Fruit fly (Drosophila melanogaster): ENCODE results near the gene dco.

Gene dco

DNA sequence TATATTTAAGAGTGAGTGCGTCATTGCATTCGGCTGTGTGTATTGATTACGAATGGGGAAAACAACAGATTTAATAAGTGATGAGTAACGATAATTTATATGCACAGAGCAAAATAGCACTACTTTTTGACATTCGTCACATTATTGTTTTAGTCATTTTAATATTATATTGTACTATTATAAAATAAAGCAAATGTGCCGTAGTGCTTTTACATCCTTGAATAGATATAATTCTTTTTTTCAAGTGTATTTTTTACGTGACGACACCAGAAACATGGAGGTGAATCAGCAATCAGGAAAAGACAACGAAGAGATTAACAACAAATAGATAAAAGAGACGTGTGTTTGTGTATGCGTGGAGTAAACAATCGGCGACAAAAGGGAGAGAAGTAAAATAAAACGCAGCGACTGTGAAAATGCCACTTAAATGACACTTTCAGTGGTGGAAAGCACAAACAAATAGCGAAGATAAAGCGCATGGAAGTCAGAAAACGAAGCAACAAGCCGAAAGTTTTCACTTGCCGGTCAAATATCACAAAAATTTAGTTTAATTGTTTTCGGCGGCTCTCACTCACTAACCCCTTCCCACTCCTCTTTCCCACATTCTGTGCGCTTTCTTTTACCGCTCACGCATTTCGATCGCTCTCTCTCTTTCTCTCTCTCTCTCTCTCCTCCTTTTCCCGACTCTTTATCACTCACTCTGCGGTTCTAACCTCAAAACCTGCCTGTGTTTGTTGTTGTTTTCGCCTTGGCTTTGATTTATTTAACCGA, 1.8 kb downstream of the dco start (continued):
- peak; percentile 93 for TF ChIP-seq CG31441 (GFP tag; IDR thresholded peaks at IDR 0.05)
- peak; percentile 59 for TF ChIP-seq Hand (GFP tag; optimal IDR thresholded peaks at IDR 0.05)
- no peak for TF ChIP-seq sens-2 (GFP tag; IDR thresholded peaks at IDR 0.05)
- peak; percentile 40; the same call in 1 of the 2 replicates for TF ChIP-seq MBD-R2 (GFP tag; IDR thresholded peaks at IDR 0.05)
- TF ChIP-seq seq (GFP tag; IDR thresholded peaks at IDR 0.05), result peak; percentile 73
- peak; percentile 92 for TF ChIP-seq gem (tag; optimal IDR thresholded peaks at IDR 0.05)
- TF ChIP-seq Kr (GFP tag; optimal IDR thresholded peaks at IDR 0.05), result peak; percentile 74
- TF ChIP-seq pum (GFP tag; optimal IDR thresholded peaks at IDR 0.05), result no peak
- no peak for TF ChIP-seq ato (GFP tag; IDR thresholded peaks at IDR 0.05; ENCODE audit: partially characterized antibody)
- peak; percentile 77 for TF ChIP-seq CG5245 (GFP tag; optimal IDR thresholded peaks at IDR 0.05)
- no peak for TF ChIP-seq vnd (GFP tag; IDR thresholded peaks at IDR 0.05; ENCODE audit: partially characterized antibody)
- TF ChIP-seq tna (GFP tag; IDR thresholded peaks at IDR 0.05; ENCODE audit: partially characterized antibody), result no peak
- TF ChIP-seq az2 (GFP tag; optimal IDR thresholded peaks at IDR 0.05), result peak; percentile 80
- TF ChIP-seq ap (GFP tag; IDR thresholded peaks at IDR 0.05), result peak; percentile 72
- TF ChIP-seq h (optimal IDR thresholded peaks at IDR 0.05), result no peak
- no peak for TF ChIP-seq CG10565 (GFP tag; optimal IDR thresholded peaks at IDR 0.05)
- no peak for TF ChIP-seq inv (GFP tag; IDR thresholded peaks at IDR 0.05; ENCODE audit: partially characterized antibody)
- TF ChIP-seq abd-A (tag; optimal IDR thresholded peaks at IDR 0.05), result no peak
- TF ChIP-seq dan (GFP tag; IDR thresholded peaks at IDR 0.05), result 0 out of 2 replicates have a peak, but pooled peaks have one; percentile 39
- peak in 1 of 2 experiments; percentile 87 for TF ChIP-seq Eip74EF (GFP tag; optimal IDR thresholded peaks at IDR 0.05)
- TF ChIP-seq ind (GFP tag; optimal IDR thresholded peaks at IDR 0.05), result peak; percentile 82
- no peak for TF ChIP-seq Sry-δ (GFP tag; optimal IDR thresholded peaks at IDR 0.05)
- TF ChIP-seq CG3065 (GFP tag; optimal IDR thresholded peaks at IDR 0.05), result peak; percentile 6
- TF ChIP-seq amos (GFP tag; IDR thresholded peaks at IDR 0.05; ENCODE audit: partially characterized antibody), result no peak
- TF ChIP-seq maf-S (GFP tag; optimal IDR thresholded peaks at IDR 0.05), result no peak
- TF ChIP-seq CG8089 (GFP tag; optimal IDR thresholded peaks at IDR 0.05), result no peak

DNA sequence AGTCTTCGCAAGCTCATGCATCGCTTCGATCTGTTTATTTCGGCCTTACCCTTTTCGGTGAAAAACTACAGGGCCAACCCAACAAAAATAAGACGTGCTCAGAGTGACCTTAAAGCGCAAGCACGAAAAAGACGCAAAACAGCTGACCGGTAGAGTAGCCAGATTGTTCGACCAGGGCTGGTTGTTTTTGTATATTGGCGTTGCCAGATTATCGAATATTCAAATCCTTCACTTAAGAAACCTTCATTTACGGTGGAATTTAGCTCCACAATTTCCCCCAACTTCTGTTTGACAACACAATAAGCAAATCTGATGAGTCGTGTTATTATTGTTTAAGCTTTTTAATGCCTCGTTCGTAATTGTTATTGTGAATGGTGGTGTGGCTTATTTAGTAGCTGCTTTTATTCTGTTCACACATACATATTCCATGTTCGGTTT, 7.2 kb downstream of the dco start, which contains the start of gene Chchd3:
Gene Chchd3 (minus strand): TSS at position 132 of the 438 bp plus-strand sequence.
- peak; percentile 53 for TF ChIP-seq BEAF-32 (GFP tag; optimal IDR thresholded peaks at IDR 0.05)
- peak; percentile 69 for TF ChIP-seq MESR4 (GFP tag; optimal IDR thresholded peaks at IDR 0.05)
- peak; percentile 36 for TF ChIP-seq bbx (GFP tag; IDR thresholded peaks at IDR 0.05; ENCODE audit: partially characterized antibody)
- peak; percentile 2 for TF ChIP-seq CG8924 (tag; optimal IDR thresholded peaks at IDR 0.05)
- peak; percentile 8 for TF ChIP-seq CG3163 (GFP tag; optimal IDR thresholded peaks at IDR 0.05)
- TF ChIP-seq trem (tag; optimal IDR thresholded peaks at IDR 0.05), result peak; percentile 40
- TF ChIP-seq CG9797 (GFP tag; optimal IDR thresholded peaks at IDR 0.05), result peak; percentile 89
- peak; percentile 48 for TF ChIP-seq CHES-1-like (GFP tag; optimal IDR thresholded peaks at IDR 0.05)
- no peak for TF ChIP-seq CG4404 (GFP tag; IDR thresholded peaks at IDR 0.05)
- 0 out of 2 replicates have a peak, but pooled peaks have one; percentile 32 for TF ChIP-seq ato (GFP tag; IDR thresholded peaks at IDR 0.05; ENCODE audit: partially characterized antibody)
- 0 out of 3 replicates have a peak, but pooled peaks have one; percentile 30 for TF ChIP-seq Dbx (GFP tag; IDR thresholded peaks at IDR 0.05)
- peak; percentile 69 for TF ChIP-seq CG4360 (GFP tag; IDR thresholded peaks at IDR 0.05)
- no peak for TF ChIP-seq CG2889 (GFP tag; IDR thresholded peaks at IDR 0.05)
- peak; percentile 5 for TF ChIP-seq CG17829 (tag; optimal IDR thresholded peaks at IDR 0.05)
- no peak for TF ChIP-seq CG8290 (GFP tag; optimal IDR thresholded peaks at IDR 0.05)
- peak in 1 of 2 experiments; percentile 43 for TF ChIP-seq CG8290 (tag; optimal IDR thresholded peaks at IDR 0.05)
- peak; percentile 23; the same call in 1 of the 2 replicates for TF ChIP-seq Bgb (GFP tag; IDR thresholded peaks at IDR 0.05; ENCODE audit: partially characterized antibody)
- peak; percentile 33 for TF ChIP-seq CTCF (GFP tag; optimal IDR thresholded peaks at IDR 0.05)
- peak in 1 of 3 experiments; percentile 68 for TF ChIP-seq Stat92E (GFP tag; optimal IDR thresholded peaks at IDR 0.05)
- TF ChIP-seq sob (GFP tag; IDR thresholded peaks at IDR 0.05), result 0 out of 2 replicates have a peak, but pooled peaks have one; percentile 26
- peak; percentile 57 for TF ChIP-seq vvl (GFP tag; IDR thresholded peaks at IDR 0.05)
- TF ChIP-seq HmgD (GFP tag; optimal IDR thresholded peaks at IDR 0.05), result peak; percentile 33
- TF ChIP-seq CG17568 (GFP tag; optimal IDR thresholded peaks at IDR 0.05), result no peak
- no peak for TF ChIP-seq lov (optimal IDR thresholded peaks at IDR 0.05)
- peak; percentile 16; the same call in 1 of the 3 replicates for TF ChIP-seq lov (GFP tag; IDR thresholded peaks at IDR 0.05)
